Fruit fly (Drosophila melanogaster): ENCODE measurements around the gene CG17751.

dm6 chr3R:19638004-19638403 lies 30.9 kb downstream of the CG17751 start:
- no peak for TF ChIP-seq insv (GFP tag; optimal IDR thresholded peaks at IDR 0.05)
- no peak for TF ChIP-seq Rx (GFP tag; IDR thresholded peaks at IDR 0.05)
- no peak for TF ChIP-seq CG12769 (tag; optimal IDR thresholded peaks at IDR 0.05)
- no peak for TF ChIP-seq hth (optimal IDR thresholded peaks at IDR 0.05)
- no peak for TF ChIP-seq cad (GFP tag; optimal IDR thresholded peaks at IDR 0.05)
- no peak for TF ChIP-seq Bteb2 (GFP tag; optimal IDR thresholded peaks at IDR 0.05)
- no peak for TF ChIP-seq sim (GFP tag; IDR thresholded peaks at IDR 0.05)
- TF ChIP-seq CG16813 (GFP tag; IDR thresholded peaks at IDR 0.05; ENCODE audit: partially characterized antibody): no peak
- no peak for TF ChIP-seq CG1832 (GFP tag; optimal IDR thresholded peaks at IDR 0.05)
- TF ChIP-seq hb (GFP tag; IDR thresholded peaks at IDR 0.05; ENCODE audit: partially characterized antibody): no peak
- TF ChIP-seq CG18619 (GFP tag; optimal IDR thresholded peaks at IDR 0.05): no peak
- TF ChIP-seq CHES-1-like (GFP tag; optimal IDR thresholded peaks at IDR 0.05): no peak
